Fruit fly (Drosophila melanogaster): ENCODE measurements around the gene CG4743.

The CG4743 gene

dm6 chr3R:25680528-25680927 lies at the start of gene CG4743, which contains the start of gene Idh3g:
TSS of gene CG4743 (minus strand) at chr3R:25680550.
TSS of gene Idh3g (plus strand) at chr3R:25680845.
- TF ChIP-seq rn (GFP tag; IDR thresholded peaks at IDR 0.05) (peak; percentile 80), CG8159 (tag; optimal IDR thresholded peaks at IDR 0.05) (peak; percentile 96), CG14655 (GFP tag; optimal IDR thresholded peaks at IDR 0.05) (peak; percentile 94), D1 (tag; optimal IDR thresholded peaks at IDR 0.05) (peak; percentile 76), CG10348 (GFP tag; IDR thresholded peaks at IDR 0.05) (peak; percentile 80), gl (tag; optimal IDR thresholded peaks at IDR 0.05) (peak; percentile 82), Ets98B (GFP tag; IDR thresholded peaks at IDR 0.05) (peak; percentile 94), Snoo (tag; optimal IDR thresholded peaks at IDR 0.05) (peak; percentile 95), CG32121 (GFP tag; IDR thresholded peaks at IDR 0.05) (peak; percentile 94), CG34367 (tag; optimal IDR thresholded peaks at IDR 0.05) (peak; percentile 94), CG4496 (GFP tag; IDR thresholded peaks at IDR 0.05) (peak; percentile 95), Pif1B (GFP tag; optimal IDR thresholded peaks at IDR 0.05) (peak; percentile 93), CG13204 (GFP tag; optimal IDR thresholded peaks at IDR 0.05) (no peak), Pif1A (GFP tag; optimal IDR thresholded peaks at IDR 0.05) (peak; percentile 92), CG15710 (tag; optimal IDR thresholded peaks at IDR 0.05) (peak; percentile 96), EcR (GFP tag; optimal IDR thresholded peaks at IDR 0.05) (no peak), CG8301 (tag; optimal IDR thresholded peaks at IDR 0.05) (peak; percentile 93), CG17806 (tag; optimal IDR thresholded peaks at IDR 0.05) (peak; percentile 96), fd96Ca (GFP tag; IDR thresholded peaks at IDR 0.05) (peak; percentile 86), CG9948 (tag; optimal IDR thresholded peaks at IDR 0.05) (peak; percentile 96), CG12605 (GFP tag; IDR thresholded peaks at IDR 0.05) (peak; percentile 95)

dm6 chr3R:25723795-25724194 lies 43.4 kb upstream of the CG4743 start:
- no peak for TF ChIP-seq CG34367 (tag; optimal IDR thresholded peaks at IDR 0.05)
- no peak for TF ChIP-seq CG12605 (GFP tag; IDR thresholded peaks at IDR 0.05)
- no peak for TF ChIP-seq CG4496 (GFP tag; IDR thresholded peaks at IDR 0.05)
- no peak for TF ChIP-seq CG8301 (tag; optimal IDR thresholded peaks at IDR 0.05)
- no peak for TF ChIP-seq D1 (tag; optimal IDR thresholded peaks at IDR 0.05)
- TF ChIP-seq CG17806 (tag; optimal IDR thresholded peaks at IDR 0.05): no peak
- TF ChIP-seq EcR (GFP tag; optimal IDR thresholded peaks at IDR 0.05): no peak
- TF ChIP-seq CG9948 (tag; optimal IDR thresholded peaks at IDR 0.05): no peak
- TF ChIP-seq CG8159 (tag; optimal IDR thresholded peaks at IDR 0.05): no peak
- no peak for TF ChIP-seq CG13204 (GFP tag; optimal IDR thresholded peaks at IDR 0.05)
- TF ChIP-seq gl (tag; optimal IDR thresholded peaks at IDR 0.05): no peak
- no peak for TF ChIP-seq CG15710 (tag; optimal IDR thresholded peaks at IDR 0.05)
- no peak for TF ChIP-seq CG14655 (GFP tag; optimal IDR thresholded peaks at IDR 0.05)
- TF ChIP-seq Pif1A (GFP tag; optimal IDR thresholded peaks at IDR 0.05): no peak
- no peak for TF ChIP-seq CG32121 (GFP tag; IDR thresholded peaks at IDR 0.05)
- TF ChIP-seq CG10348 (GFP tag; IDR thresholded peaks at IDR 0.05): no peak
- TF ChIP-seq Pif1B (GFP tag; optimal IDR thresholded peaks at IDR 0.05): no peak

dm6 chr3R:25721030-25721429 lies 40.7 kb upstream of the CG4743 start:
- TF ChIP-seq CG4496 (GFP tag; IDR thresholded peaks at IDR 0.05) (peak; percentile 50; the same call in 1 of the 3 replicates), Ets98B (GFP tag; IDR thresholded peaks at IDR 0.05) (no peak), CG12605 (GFP tag; IDR thresholded peaks at IDR 0.05) (no peak)

- TF ChIP-seq CG4496 (GFP tag; IDR thresholded peaks at IDR 0.05): peak; percentile 17; the same call in 1 of the 3 replicates
- TF ChIP-seq Snoo (tag; optimal IDR thresholded peaks at IDR 0.05): no peak
Measured at dm6 chr3R:25720024-25720574, 39.7 kb upstream of the CG4743 start.

- TF ChIP-seq CG17806 (tag; optimal IDR thresholded peaks at IDR 0.05) (no peak), CG4496 (GFP tag; IDR thresholded peaks at IDR 0.05) (no peak), gl (tag; optimal IDR thresholded peaks at IDR 0.05) (no peak), CG32121 (GFP tag; IDR thresholded peaks at IDR 0.05) (no peak), CG10348 (GFP tag; IDR thresholded peaks at IDR 0.05) (no peak), Pif1B (GFP tag; optimal IDR thresholded peaks at IDR 0.05) (no peak), fd96Ca (GFP tag; IDR thresholded peaks at IDR 0.05) (no peak), CG13204 (GFP tag; optimal IDR thresholded peaks at IDR 0.05) (no peak), D1 (tag; optimal IDR thresholded peaks at IDR 0.05) (no peak)
Measured at dm6 chr3R:25694167-25694689, 13.9 kb upstream of the CG4743 start.

- TF ChIP-seq CG8301 (tag; optimal IDR thresholded peaks at IDR 0.05): no peak
- TF ChIP-seq CG15710 (tag; optimal IDR thresholded peaks at IDR 0.05): no peak
- TF ChIP-seq EcR (GFP tag; optimal IDR thresholded peaks at IDR 0.05): no peak
- TF ChIP-seq fd96Ca (GFP tag; IDR thresholded peaks at IDR 0.05): no peak
- TF ChIP-seq CG12605 (GFP tag; IDR thresholded peaks at IDR 0.05): no peak
- no peak for TF ChIP-seq gl (tag; optimal IDR thresholded peaks at IDR 0.05)
- TF ChIP-seq CG13204 (GFP tag; optimal IDR thresholded peaks at IDR 0.05): no peak
Measured at dm6 chr3R:25686698-25687420, 6.5 kb upstream of the CG4743 start, which contains the start of gene CLS. TSS of gene CLS (minus strand) at chr3R:25687370.

All from whole organism, pupa.